Fruit fly (Drosophila melanogaster): Measurements from ENCODE around the gene CG6067.

DNA sequence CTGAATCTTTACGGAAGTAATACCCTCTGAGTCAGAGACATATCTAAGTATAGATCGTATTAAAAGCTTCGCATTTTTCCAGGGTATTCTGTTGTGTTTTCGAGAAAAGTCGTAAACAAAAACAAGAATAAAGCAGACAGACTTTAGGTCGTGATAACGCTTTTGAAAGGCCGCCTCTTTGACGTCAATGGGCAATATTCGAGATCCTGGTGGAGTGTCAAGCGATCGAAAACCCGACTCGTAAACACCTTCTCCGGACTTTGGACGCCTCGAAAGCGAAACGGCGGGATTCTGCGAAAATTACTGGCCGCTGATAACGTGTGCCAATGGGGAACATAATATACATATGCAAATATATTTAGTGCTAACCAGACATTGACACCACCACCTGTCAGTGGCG, 31.9 kb downstream of the CG6067 start:
- TF ChIP-seq Rel (GFP tag; optimal IDR thresholded peaks at IDR 0.05) (no peak), Rel (tag; optimal IDR thresholded peaks at IDR 0.05) (no peak), N (GFP tag; optimal IDR thresholded peaks at IDR 0.05) (no peak), dsf (GFP tag; optimal IDR thresholded peaks at IDR 0.05; ENCODE audit: borderline replicate concordance) (no peak), fru (GFP tag; optimal IDR thresholded peaks at IDR 0.05) (no peak), psq (GFP tag; optimal IDR thresholded peaks at IDR 0.05) (no peak), lola (GFP tag; optimal IDR thresholded peaks at IDR 0.05) (no peak), br (GFP tag; optimal IDR thresholded peaks at IDR 0.05) (no peak), Hr78 (GFP tag; optimal IDR thresholded peaks at IDR 0.05) (no peak), foxo (GFP tag; optimal IDR thresholded peaks at IDR 0.05) (no peak), tai (GFP tag; optimal IDR thresholded peaks at IDR 0.05) (no peak), ey (GFP tag; optimal IDR thresholded peaks at IDR 0.05) (no peak)
